Worm (Caenorhabditis elegans): ENCODE results near the gene ifet-1.
A peak's percentile ranks its signal among the peaks of the same experiment; 100 is the strongest.

Gene ifet-1

DNA sequence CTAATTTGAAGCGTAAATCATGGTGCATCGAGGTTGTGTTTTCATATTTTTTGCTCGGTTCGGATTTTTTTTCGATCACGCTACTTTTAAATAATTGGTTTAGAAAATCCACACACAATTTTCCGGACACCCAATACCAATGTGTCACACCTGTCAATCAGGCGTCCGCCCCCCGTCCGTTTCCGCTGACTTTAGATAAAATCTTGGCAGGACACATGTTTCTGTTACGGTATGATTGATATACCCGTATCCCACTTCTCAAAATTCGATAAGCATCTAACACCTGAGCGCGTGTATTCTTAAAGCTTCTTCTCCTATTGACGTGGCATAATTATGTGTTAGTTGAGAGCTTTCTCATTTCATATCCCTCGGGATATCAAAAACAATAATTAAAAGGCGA lies 26.9 kb downstream of the ifet-1 start:
- TF ChIP-seq madf-5 (GFP tag; IDR thresholded peaks at IDR 0.05) = no peak
- peak; percentile 9 for TF ChIP-seq aha-1 (tag)
- TF ChIP-seq unc-62 (GFP tag; optimal IDR thresholded peaks at IDR 0.05 in 1 of 2) = peak in 1 of 2 experiments; percentile 89
- no peak for TF ChIP-seq unc-62 (tag; optimal IDR thresholded peaks at IDR 0.05)

DNA sequence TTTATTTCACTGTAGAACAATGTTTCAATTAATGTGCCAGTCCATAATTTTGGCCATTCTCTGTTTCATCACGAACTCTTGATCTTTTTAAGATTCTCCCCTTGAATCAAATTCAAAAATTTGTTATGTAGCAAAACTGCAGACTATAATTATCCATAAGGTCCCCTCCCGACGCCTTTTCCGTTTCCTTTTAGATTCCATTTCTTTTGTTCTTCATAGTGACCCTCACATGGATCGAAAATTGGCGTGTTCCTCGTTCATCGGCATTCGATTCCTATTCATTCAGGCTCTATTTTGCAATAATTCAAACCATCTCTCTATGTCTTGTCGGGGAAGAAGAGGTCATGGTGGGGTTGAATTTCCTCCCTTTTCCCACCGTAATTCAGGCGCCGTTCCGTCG lies 30.5 kb downstream of the ifet-1 start:
- TF ChIP-seq lin-15B (tag; optimal IDR thresholded peaks at IDR 0.05) (no peak), aha-1 (tag) (peak; percentile 9)

DNA sequence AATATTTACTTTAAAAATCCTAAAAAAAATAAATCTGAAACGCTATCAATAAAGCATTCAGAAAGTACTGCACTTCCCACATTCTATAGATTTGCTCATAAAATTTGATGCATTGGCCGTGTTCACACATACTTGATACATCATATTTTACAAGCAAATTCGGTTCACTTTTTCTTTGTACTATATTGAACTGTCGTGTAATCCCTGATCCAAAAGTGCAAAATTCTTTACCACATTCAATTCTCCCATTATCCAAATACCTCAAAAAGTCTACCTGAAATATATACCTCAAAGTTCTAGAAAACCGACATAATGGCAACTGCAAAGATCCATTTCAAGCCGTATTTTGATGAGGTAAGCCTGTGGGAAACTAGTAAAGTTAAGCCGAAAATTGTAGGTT lies 33.2 kb downstream of the ifet-1 start, which contains the start of gene nex-3:
TSS of gene nex-3 (plus strand) at position 301 of the 400 bp plus-strand sequence.
- TF ChIP-seq lsy-2 (tag; optimal IDR thresholded peaks at IDR 0.05) (no peak), nhr-10 (tag; optimal IDR thresholded peaks at IDR 0.05) (no peak), rbr-2 (tag; optimal IDR thresholded peaks at IDR 0.05) (no peak), nhr-77 (tag; optimal IDR thresholded peaks at IDR 0.05) (no peak), duxl-1 (tag; optimal IDR thresholded peaks at IDR 0.05; ENCODE audit: poor library complexity) (no peak), F49E8.2 (tag; optimal IDR thresholded peaks at IDR 0.05; ENCODE audit: borderline replicate concordance) (no peak)

DNA sequence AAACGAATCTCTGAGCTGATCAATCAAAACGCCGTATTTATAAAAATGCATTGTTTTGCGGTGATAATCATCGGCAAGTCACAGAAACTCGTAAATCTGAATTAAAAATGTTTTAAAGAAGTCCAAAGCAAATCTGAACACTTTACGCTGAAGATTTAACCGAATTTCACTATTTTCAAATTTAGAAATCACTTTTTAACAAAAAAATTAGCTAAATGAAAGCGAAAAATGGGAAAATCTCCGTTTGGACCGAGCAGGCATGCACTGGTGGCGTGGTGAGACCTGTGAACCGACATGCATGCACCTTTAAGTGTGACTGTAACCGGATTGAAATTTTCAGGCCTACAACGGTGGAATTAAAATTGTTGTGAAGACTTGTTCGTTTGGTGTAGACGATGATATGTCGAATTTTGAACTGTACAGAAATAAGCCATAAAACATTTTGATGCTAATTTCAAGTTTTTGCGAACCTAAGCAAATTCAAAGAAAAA lies 35.4 kb downstream of the ifet-1 start, which contains the start of gene C28A5.2:
TSS of gene C28A5.2 (minus strand) at position 51 of the 491 bp plus-strand sequence.
- TF ChIP-seq spr-3 (GFP tag; optimal IDR thresholded peaks at IDR 0.05) (no peak), Y75B8A.6 (GFP tag; IDR thresholded peaks at IDR 0.05) (no peak), F37D6.2 (tag; optimal IDR thresholded peaks at IDR 0.05) (no peak), lir-3 (tag; optimal IDR thresholded peaks at IDR 0.05) (no peak), nhr-6 (tag; optimal IDR thresholded peaks at IDR 0.05) (no peak), egl-43 (GFP tag; IDR thresholded peaks at IDR 0.05) (no peak), dmd-9 (GFP tag; IDR thresholded peaks at IDR 0.05) (no peak), ceh-62 (tag; optimal IDR thresholded peaks at IDR 0.05) (no peak), arid-1 (GFP tag; conservative IDR thresholded peaks at IDR 0.05) (no peak), nhr-11 (tag; optimal IDR thresholded peaks at IDR 0.05) (no peak), ZK337.2 (GFP tag; IDR thresholded peaks at IDR 0.05) (no peak), daf-12 (tag; optimal IDR thresholded peaks at IDR 0.05) (no peak), lin-38 (GFP tag; IDR thresholded peaks at IDR 0.05) (no peak), tag-97 (GFP tag; IDR thresholded peaks at IDR 0.05) (no peak), mes-2 (tag; optimal IDR thresholded peaks at IDR 0.05; ENCODE audit: poor library complexity, severe bottlenecking) (no peak), ama-1 (optimal IDR thresholded peaks at IDR 0.05) (no peak), F10B5.3 (tag; optimal IDR thresholded peaks at IDR 0.05) (no peak), php-3 (GFP tag; IDR thresholded peaks at IDR 0.05) (no peak), zfp-2 (tag; optimal IDR thresholded peaks at IDR 0.05) (no peak)

DNA sequence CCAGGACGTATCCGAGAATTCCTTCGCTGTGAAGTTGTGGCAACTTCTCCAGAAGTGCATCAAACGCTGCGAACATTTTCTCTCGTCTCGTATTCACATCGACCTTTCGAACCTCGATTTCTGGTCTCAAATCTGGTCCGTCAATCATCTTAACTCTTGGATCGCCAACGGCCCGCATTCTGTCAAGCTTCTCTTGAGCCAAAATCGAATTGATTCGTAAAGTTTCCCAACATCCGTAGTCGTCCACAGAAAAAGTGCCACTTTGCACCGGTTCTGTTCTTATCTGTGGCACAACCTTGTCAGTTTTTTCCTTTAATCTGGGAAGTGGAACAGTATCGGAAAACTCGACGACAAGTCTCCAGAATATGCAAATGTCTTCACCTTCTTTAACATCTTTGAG lies 39.7 kb downstream of the ifet-1 start:
- TF ChIP-seq sdz-12 (GFP tag; optimal IDR thresholded peaks at IDR 0.05) (no peak), gei-8 (GFP tag; optimal IDR thresholded peaks at IDR 0.05) (no peak), aha-1 (tag) (peak; percentile 82), php-3 (GFP tag; IDR thresholded peaks at IDR 0.05) (no peak), dmd-9 (GFP tag; IDR thresholded peaks at IDR 0.05) (peak; percentile 63; the same call in 1 of the 2 replicates), spr-3 (GFP tag; optimal IDR thresholded peaks at IDR 0.05) (no peak), dmd-8 (GFP tag; IDR thresholded peaks at IDR 0.05) (peak; percentile 34; the same call in 1 of the 2 replicates), unc-62 (GFP tag; optimal IDR thresholded peaks at IDR 0.05 in 1 of 2) (no peak), unc-62 (tag; optimal IDR thresholded peaks at IDR 0.05) (no peak), mes-2 (tag; optimal IDR thresholded peaks at IDR 0.05; ENCODE audit: poor library complexity, severe bottlenecking) (no peak), F26F4.8 (GFP tag; conservative IDR thresholded peaks at IDR 0.05) (no peak)

Measured in whole organism, L4 larva.